Worm (Caenorhabditis elegans): ENCODE results near the gene F41H10.12.
"Not testable (repeated sequence)": the region's sequence is repeated elsewhere in the genome, so short reads cannot be mapped to it uniquely, and the experiment has no call there.

DNA sequence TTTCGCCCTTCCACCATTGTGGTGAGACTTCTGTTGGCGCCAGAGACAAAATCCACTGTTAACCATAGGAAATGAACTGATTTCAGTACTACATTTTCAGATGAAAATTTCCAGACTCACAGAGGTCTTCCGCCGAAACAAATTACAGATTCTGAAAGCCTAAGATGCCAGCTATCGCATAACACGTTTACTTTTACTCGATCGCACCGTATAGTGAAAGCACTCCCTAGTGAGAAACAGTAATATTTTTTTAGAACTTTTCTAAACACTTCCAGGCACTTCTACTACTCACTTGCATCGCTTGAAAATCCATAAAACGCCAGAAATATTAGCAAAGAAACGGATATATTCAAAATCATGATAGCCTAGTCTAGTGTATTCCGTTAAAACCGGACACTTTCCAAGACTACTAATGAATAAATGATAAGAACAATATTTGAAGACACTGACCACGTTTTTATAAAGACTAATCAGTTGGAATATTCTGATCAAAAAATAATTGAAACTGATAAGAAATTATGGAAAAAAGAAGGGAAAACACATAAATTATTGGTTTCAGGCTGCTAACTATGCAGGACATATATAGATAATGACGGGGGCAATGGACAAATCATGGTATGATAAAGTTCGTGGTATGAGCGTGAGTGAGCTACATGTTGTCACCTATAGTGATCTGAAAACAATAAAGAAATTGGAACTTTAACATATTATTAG is 34.5 kb upstream of the F41H10.12 start, which contains the start of gene gba-4:
- TF ChIP-seq dmd-4 (tag; optimal IDR thresholded peaks at IDR 0.05; ENCODE audit: borderline replicate concordance); gmeb-2 (tag; optimal IDR thresholded peaks at IDR 0.05); ama-1 (optimal IDR thresholded peaks at IDR 0.05); ceh-6 (GFP tag; optimal IDR thresholded peaks at IDR 0.05): not testable (repeated sequence)
